Worm (Caenorhabditis elegans): ENCODE measurements around the gene F29A7.8.
A peak's percentile ranks its signal among the peaks of the same experiment; 100 is the strongest.

Gene F29A7.8

DNA sequence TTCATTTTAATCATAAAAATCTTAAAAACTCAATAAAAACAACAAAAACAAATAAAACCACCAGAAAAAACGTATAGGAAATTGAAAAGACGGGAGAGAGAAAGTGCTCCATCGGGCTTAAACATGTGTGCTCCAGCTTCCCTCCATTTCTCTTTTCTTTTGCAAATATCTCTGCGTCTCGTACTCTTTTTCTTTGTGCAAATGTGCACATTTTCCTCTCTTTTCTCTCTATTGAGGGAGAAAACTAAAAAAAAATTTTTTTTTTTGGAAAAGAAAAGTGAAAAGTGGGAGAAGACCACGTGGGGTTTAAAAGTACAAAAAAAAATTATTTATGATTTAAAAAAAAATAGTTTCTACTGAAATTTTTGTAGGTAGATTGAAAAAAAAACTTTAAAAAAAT, 46.4 kb upstream of the F29A7.8 start (continued):
- peak; percentile 52 for TF ChIP-seq sma-9 (GFP tag; optimal IDR thresholded peaks at IDR 0.05)
- TF ChIP-seq sma-9 (tag; optimal IDR thresholded peaks at IDR 0.05), result no peak
- no peak for TF ChIP-seq nhr-77 (tag; optimal IDR thresholded peaks at IDR 0.05)
- TF ChIP-seq nhr-129 (tag; optimal IDR thresholded peaks at IDR 0.05), result peak; percentile 2
- no peak for TF ChIP-seq Y55F3AM.14 (GFP tag; optimal IDR thresholded peaks at IDR 0.05)
- no peak for TF ChIP-seq sma-3 (GFP tag; optimal IDR thresholded peaks at IDR 0.05)
- TF ChIP-seq lin-11 (tag; optimal IDR thresholded peaks at IDR 0.05), result no peak
- no peak for TF ChIP-seq alr-1 (tag; optimal IDR thresholded peaks at IDR 0.05)

DNA sequence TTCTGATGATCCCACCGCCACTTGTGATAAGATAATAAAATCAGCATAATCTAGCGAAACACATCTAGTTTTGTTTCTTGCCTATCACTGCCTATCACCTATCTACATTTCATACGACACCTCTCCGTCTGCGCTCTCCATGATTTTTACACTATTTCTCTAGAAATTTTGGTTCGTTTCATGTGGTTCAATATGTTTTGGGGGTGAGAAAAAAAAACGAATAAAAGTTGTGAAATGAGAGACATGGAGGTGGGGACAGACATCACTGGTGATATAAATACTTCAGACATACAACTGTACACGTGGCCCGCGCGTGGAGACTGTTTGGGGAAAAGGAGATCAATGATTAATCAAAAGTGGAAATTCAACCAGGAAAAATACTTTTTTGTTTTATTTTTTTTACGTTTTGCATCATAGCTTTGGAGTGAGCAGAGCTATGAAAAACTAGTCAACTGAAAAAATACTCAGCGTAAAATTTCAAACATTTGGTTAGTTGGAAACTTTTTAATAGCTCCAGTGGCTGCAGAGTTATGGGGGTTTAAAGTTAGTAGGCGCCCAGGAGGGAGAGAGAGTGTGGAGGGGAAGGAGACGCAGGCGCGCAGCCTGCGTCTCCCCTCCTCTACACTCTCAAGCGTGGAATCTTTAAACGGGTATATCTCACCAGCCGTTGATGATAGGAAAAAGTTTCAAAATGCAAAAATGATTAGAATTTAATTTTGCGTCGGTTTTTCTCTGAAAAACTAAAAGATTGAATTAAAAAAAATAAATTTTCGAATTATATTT, 45.1 kb upstream of the F29A7.8 start:
- peak; percentile 2 for TF ChIP-seq nhr-21 (tag; optimal IDR thresholded peaks at IDR 0.05)
- TF ChIP-seq nhr-23 (tag; optimal IDR thresholded peaks at IDR 0.05), result no peak
- peak; percentile 32 for TF ChIP-seq crh-2 (tag; optimal IDR thresholded peaks at IDR 0.05)
- peak; percentile 5 for TF ChIP-seq egl-27 (tag; optimal IDR thresholded peaks at IDR 0.05)
- TF ChIP-seq Y55F3AM.14 (GFP tag; optimal IDR thresholded peaks at IDR 0.05), result peak; percentile 6
- peak; percentile 2 for TF ChIP-seq lin-13 (GFP tag; optimal IDR thresholded peaks at IDR 0.05)
- no peak for TF ChIP-seq nhr-10 (tag; optimal IDR thresholded peaks at IDR 0.05)
- no peak for TF ChIP-seq unc-39 (tag; optimal IDR thresholded peaks at IDR 0.05)
- TF ChIP-seq alr-1 (tag; optimal IDR thresholded peaks at IDR 0.05), result no peak
- TF ChIP-seq fos-1 (tag; optimal IDR thresholded peaks at IDR 0.05), result peak; percentile 60
- peak; percentile 70 for TF ChIP-seq sma-9 (GFP tag; optimal IDR thresholded peaks at IDR 0.05)
- no peak for TF ChIP-seq sma-9 (tag; optimal IDR thresholded peaks at IDR 0.05)

DNA sequence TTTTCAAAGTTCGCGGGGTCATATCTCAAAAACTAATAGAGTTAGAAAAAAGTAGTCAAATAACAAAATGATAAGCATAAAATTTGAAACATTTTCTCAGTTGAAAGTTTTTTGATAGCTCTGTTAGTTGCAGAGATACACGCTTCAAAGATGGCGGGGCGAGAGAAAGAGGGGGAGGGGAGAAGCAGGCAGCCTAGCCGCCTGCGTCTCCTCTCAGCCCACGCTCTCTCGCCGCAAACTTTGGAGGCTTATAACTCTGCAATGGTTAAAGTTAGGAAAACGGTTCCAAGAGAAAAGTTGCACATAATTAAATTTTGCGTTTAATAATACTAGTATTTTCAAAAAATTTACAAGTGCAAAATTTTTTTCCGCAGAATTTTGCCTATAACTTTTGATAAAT, 43.9 kb upstream of the F29A7.8 start:
- TF ChIP-seq lin-13 (GFP tag; optimal IDR thresholded peaks at IDR 0.05) (peak; percentile 48), ceh-82 (tag; optimal IDR thresholded peaks at IDR 0.05) (no peak), nhr-25 (tag; optimal IDR thresholded peaks at IDR 0.05) (no peak)

DNA sequence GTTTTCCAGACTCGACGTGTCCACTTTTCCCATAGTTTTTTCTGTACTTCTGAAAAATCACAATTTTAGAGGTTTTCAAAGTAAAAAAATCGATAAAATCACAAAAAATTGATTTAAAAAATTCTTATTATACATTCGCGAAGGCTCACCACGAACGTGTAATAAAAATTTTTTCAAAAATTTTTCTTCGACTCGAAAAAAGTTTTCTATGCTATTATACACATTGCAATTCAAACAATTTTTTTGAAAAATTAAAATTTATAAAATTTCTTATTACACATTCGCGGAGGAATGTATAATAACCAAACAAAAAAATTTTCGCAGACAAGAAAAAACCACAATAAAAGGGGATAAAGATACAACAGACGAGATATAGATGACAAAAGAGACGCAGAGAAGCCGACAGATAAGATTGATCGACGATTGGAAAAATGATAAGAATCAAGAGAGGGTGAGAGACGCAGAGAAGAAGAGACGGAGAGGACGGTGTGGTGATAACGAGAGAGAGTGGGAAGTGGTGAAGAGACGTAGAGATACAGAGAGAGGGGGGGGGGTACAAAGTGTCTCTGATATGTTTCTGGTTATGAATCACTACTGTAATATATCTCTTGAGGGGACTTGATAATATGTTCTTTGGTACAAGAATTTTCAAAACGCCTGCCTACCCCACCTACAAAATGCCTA, 42.8 kb upstream of the F29A7.8 start, which contains the start of gene nhr-119:
Gene nhr-119, minus strand, starts transcription at position 51 of the 684 bp plus-strand sequence.
- TF ChIP-seq Y55F3AM.14 (GFP tag; optimal IDR thresholded peaks at IDR 0.05) (no peak), nhr-12 (tag; optimal IDR thresholded peaks at IDR 0.05) (no peak), ZK546.5 (tag; optimal IDR thresholded peaks at IDR 0.05) (no peak), mdl-1 (tag; optimal IDR thresholded peaks at IDR 0.05) (peak; percentile 53 to 65), elt-1 (tag; optimal IDR thresholded peaks at IDR 0.05) (peak; percentile 63), alr-1 (tag; optimal IDR thresholded peaks at IDR 0.05) (no peak), lsy-2 (tag; optimal IDR thresholded peaks at IDR 0.05) (peak in 1 of 2 experiments; percentile 73), mbf-1 (tag; optimal IDR thresholded peaks at IDR 0.05) (no peak), dmd-4 (tag; optimal IDR thresholded peaks at IDR 0.05) (no peak), blmp-1 (tag; optimal IDR thresholded peaks at IDR 0.05; ENCODE audit: insufficient read depth) (peak; percentile 79), C34F6.9 (tag; optimal IDR thresholded peaks at IDR 0.05) (peak; percentile 38), sem-4 (tag; optimal IDR thresholded peaks at IDR 0.05) (peak; percentile 27), elt-3 (tag; optimal IDR thresholded peaks at IDR 0.05) (no peak), sma-3 (GFP tag; optimal IDR thresholded peaks at IDR 0.05) (peak; percentile 96), nhr-237 (tag; optimal IDR thresholded peaks at IDR 0.05) (no peak), nhr-10 (tag; optimal IDR thresholded peaks at IDR 0.05) (no peak), ceh-16 (tag; optimal IDR thresholded peaks at IDR 0.05) (no peak), crh-2 (tag; optimal IDR thresholded peaks at IDR 0.05) (peak; percentile 66), nhr-21 (tag; optimal IDR thresholded peaks at IDR 0.05) (peak; percentile 90), nhr-77 (tag; optimal IDR thresholded peaks at IDR 0.05) (peak; percentile 40), unc-55 (GFP tag; optimal IDR thresholded peaks at IDR 0.05) (no peak), lin-39 (tag; optimal IDR thresholded peaks at IDR 0.05) (no peak), skn-1 (tag; optimal IDR thresholded peaks at IDR 0.05) (peak; percentile 46), zag-1 (tag; optimal IDR thresholded peaks at IDR 0.05) (no peak), R02D3.7 (tag; optimal IDR thresholded peaks at IDR 0.05) (no peak), ztf-4 (tag; optimal IDR thresholded peaks at IDR 0.05) (peak; percentile 52), F13H6.1 (tag; optimal IDR thresholded peaks at IDR 0.05) (peak; percentile 85), nhr-23 (tag; optimal IDR thresholded peaks at IDR 0.05) (no peak), unc-62 (GFP tag; optimal IDR thresholded peaks at IDR 0.05) (peak; percentile 47), nhr-129 (tag; optimal IDR thresholded peaks at IDR 0.05) (peak; percentile 30), snpc-4 (tag; optimal IDR thresholded peaks at IDR 0.05) (no peak), mab-5 (tag; optimal IDR thresholded peaks at IDR 0.05) (peak; percentile 15), egl-27 (tag; optimal IDR thresholded peaks at IDR 0.05) (peak; percentile 77), lin-11 (tag; optimal IDR thresholded peaks at IDR 0.05) (no peak), nhr-11 (tag; optimal IDR thresholded peaks at IDR 0.05) (no peak), nhr-25 (tag; optimal IDR thresholded peaks at IDR 0.05) (peak; percentile 86), ama-1 (optimal IDR thresholded peaks at IDR 0.05) (no peak), ceh-82 (tag; optimal IDR thresholded peaks at IDR 0.05) (no peak), nhr-6 (tag; optimal IDR thresholded peaks at IDR 0.05) (peak; percentile 44)
